Worm (Caenorhabditis elegans) whole organism, L1 larva: Measurements from ENCODE around the gene ceh-48.

Experiments
- Y116A8C.19 ChIP-seq: sonication (generic microtip); optimal IDR thresholded peaks from 2 replicates; lab custom pipeline; 2016; ENCODE audit warnings: missing compliant biosample characterization, missing genetic modification characterization, borderline replicate concordance
- aha-1 ChIP-seq: fragments of 150-350 bp; optimal IDR thresholded peaks from 2 replicates; lab custom pipeline; 2014; ENCODE audit warnings: missing biosample characterization, missing genetic modification characterization
- alr-1 ChIP-seq: fragments of 200-800 bp; sonication (Bioruptor generic); optimal IDR thresholded peaks from 2 replicates; lab custom pipeline; 2018; ENCODE audit warnings: borderline replicate concordance, mild to moderate bottlenecking, missing genetic modification characterization, missing compliant biosample characterization
- aly-2 ChIP-seq: fragments of 150-350 bp; optimal IDR thresholded peaks from 2 replicates; lab custom pipeline; 2014; ENCODE audit warnings: missing biosample characterization, missing genetic modification characterization
- blmp-1 ChIP-seq: fragments of 150-350 bp; optimal IDR thresholded peaks from 2 replicates; lab custom pipeline; 2014; ENCODE audit warnings: missing biosample characterization, missing genetic modification characterization
- ceh-63 ChIP-seq: fragments of 200-800 bp; sonication (Bioruptor generic); optimal IDR thresholded peaks from 2 replicates; lab custom pipeline; 2018; ENCODE audit warnings: mild to moderate bottlenecking, missing genetic modification characterization, missing compliant biosample characterization
- ceh-8 ChIP-seq: fragments of 200-800 bp; sonication (Bioruptor generic); optimal IDR thresholded peaks from 2 replicates; lab custom pipeline; 2018; ENCODE audit warnings: mild to moderate bottlenecking, missing genetic modification characterization, moderate library complexity, missing compliant biosample characterization
- ceh-82 ChIP-seq, 3 experiments: fragments of 150-350 bp in 1 of 3; sonication (generic microtip) in 2 of 3; optimal IDR thresholded peaks; 2 replicates each; lab custom pipeline; 2014 to 2017; ENCODE audit warnings: missing biosample characterization in 3 of 3, missing genetic modification characterization in 3 of 3
- ceh-88 ChIP-seq: fragments of 200-800 bp; sonication (Bioruptor generic); IDR thresholded peaks from 2 replicates; pipeline ENCODE4 v1.3.6; 2022; ENCODE audit warnings: missing genetic modification characterization, missing compliant biosample characterization
- ces-1 ChIP-seq: fragments of 150-350 bp; optimal IDR thresholded peaks from 2 replicates; lab custom pipeline; 2014; ENCODE audit warnings: missing biosample characterization, missing genetic modification reagents, missing genetic modification characterization
- dpl-1 ChIP-seq, 3 experiments: fragments of 150-350 bp in 2 of 3; sonication (generic microtip) in 1 of 3; optimal IDR thresholded peaks; 2 replicates each; lab custom pipeline; 2014 to 2017; ENCODE audit warnings: missing biosample characterization in 3 of 3, missing genetic modification characterization in 3 of 3, missing genetic modification reagents in 3 of 3
- dsc-1 ChIP-seq: sonication (generic microtip); optimal IDR thresholded peaks from 2 replicates; lab custom pipeline; 2016; ENCODE audit warnings: mild to moderate bottlenecking, missing genetic modification characterization, missing compliant biosample characterization
- elt-2 ChIP-seq: sonication (generic microtip); optimal IDR thresholded peaks from 2 replicates; lab custom pipeline; 2016; ENCODE audit warnings: missing genetic modification characterization, mild to moderate bottlenecking, inconsistent platforms, missing compliant biosample characterization, missing genetic modification reagents
- ets-5 ChIP-seq: fragments of 200-800 bp; sonication (Bioruptor generic); IDR thresholded peaks from 2 replicates; pipeline ENCODE4 v1.3.6; 2022; ENCODE audit warnings: missing genetic modification characterization, missing compliant biosample characterization
- fkh-10 ChIP-seq: sonication (generic microtip); optimal IDR thresholded peaks from 2 replicates; lab custom pipeline; 2017; ENCODE audit warnings: missing biosample characterization, missing genetic modification reagents, missing genetic modification characterization
- grh-1 ChIP-seq: fragments of 200-800 bp; sonication (Bioruptor generic); IDR thresholded peaks from 2 replicates; pipeline ENCODE4 v1.3.6; 2022; ENCODE audit warnings: missing genetic modification reagents, missing genetic modification characterization, missing compliant biosample characterization
- hlh-17 ChIP-seq: fragments of 200-800 bp; sonication (Bioruptor generic); optimal IDR thresholded peaks from 2 replicates; lab custom pipeline; 2018; ENCODE audit warnings: missing genetic modification characterization, mild to moderate bottlenecking, missing compliant biosample characterization, moderate library complexity, borderline replicate concordance
- irx-1 ChIP-seq: sonication (generic microtip); optimal IDR thresholded peaks from 2 replicates; lab custom pipeline; 2016; ENCODE audit warnings: missing genetic modification characterization, missing compliant biosample characterization
- lin-14 ChIP-seq: fragments of 200-800 bp; sonication (Bioruptor generic); optimal IDR thresholded peaks from 2 replicates; lab custom pipeline; 2018; ENCODE audit warnings: mild to moderate bottlenecking, missing genetic modification characterization, moderate library complexity, missing compliant biosample characterization
- lin-15B ChIP-seq: fragments of 150-350 bp; sonication (generic microtip); optimal IDR thresholded peaks from 3 replicates; lab custom pipeline; 2014; ENCODE audit warnings: missing biosample characterization, missing genetic modification characterization
- lin-35 ChIP-seq, 2 experiments: fragments of 150-350 bp; optimal IDR thresholded peaks; 2 replicates each; lab custom pipeline; 2014; ENCODE audit warnings: missing biosample characterization in 2 of 2, missing genetic modification characterization in 2 of 2, missing genetic modification reagents in 2 of 2
- mab-9 ChIP-seq: fragments of 200-800 bp; sonication (Bioruptor generic); IDR thresholded peaks from 2 replicates; pipeline ENCODE4 v1.3.6; 2022; ENCODE audit warnings: missing genetic modification reagents, missing genetic modification characterization, missing compliant biosample characterization
- mdl-1 ChIP-seq, 2 experiments: fragments of 150-350 bp; optimal IDR thresholded peaks; 2 replicates each; lab custom pipeline; 2014 to 2017; ENCODE audit warnings: missing biosample characterization in 2 of 2, missing genetic modification characterization in 2 of 2, inconsistent platforms in 1 of 2
- mef-2 ChIP-seq: fragments of 150-350 bp; optimal IDR thresholded peaks from 2 replicates; lab custom pipeline; 2014; ENCODE audit warnings: missing biosample characterization, missing genetic modification characterization
- nhr-19 ChIP-seq: fragments of 200-800 bp; sonication (Bioruptor generic); conservative IDR thresholded peaks from 2 replicates; pipeline ENCODE4 v1.3.6; 2022; ENCODE audit warnings: missing genetic modification characterization, missing compliant biosample characterization
- nhr-20 ChIP-seq: sonication (generic microtip); optimal IDR thresholded peaks from 2 replicates; lab custom pipeline; 2016; ENCODE audit warnings: mild to moderate bottlenecking, missing genetic modification characterization, missing compliant biosample characterization
- nhr-237 ChIP-seq: fragments of 150-350 bp; optimal IDR thresholded peaks from 2 replicates; lab custom pipeline; 2014; ENCODE audit warnings: missing biosample characterization, missing genetic modification characterization
- nhr-28 ChIP-seq: fragments of 150-350 bp; optimal IDR thresholded peaks from 2 replicates; lab custom pipeline; 2014; ENCODE audit warnings: missing biosample characterization, missing genetic modification characterization
- nhr-47 ChIP-seq: sonication (generic microtip); optimal IDR thresholded peaks from 2 replicates; lab custom pipeline; 2016; ENCODE audit warnings: mild to moderate bottlenecking, missing genetic modification characterization, moderate library complexity, missing compliant biosample characterization
- nhr-71 ChIP-seq: sonication (generic microtip); optimal IDR thresholded peaks from 2 replicates; lab custom pipeline; 2016; ENCODE audit warnings: mild to moderate bottlenecking, missing genetic modification characterization, moderate library complexity, missing compliant biosample characterization
- nhr-85 ChIP-seq: sonication (generic microtip); peaks from one replicate; lab custom pipeline; 2016; ENCODE audit warnings: missing genetic modification characterization, inconsistent platforms, missing compliant biosample characterization
- nhr-90 ChIP-seq: sonication (generic microtip); optimal IDR thresholded peaks from 2 replicates; lab custom pipeline; 2016; ENCODE audit warnings: mild to moderate bottlenecking, missing genetic modification characterization, missing compliant biosample characterization; ENCODE audit not compliant: poor library complexity
- pax-3 ChIP-seq: fragments of 200-800 bp; sonication (Bioruptor generic); optimal IDR thresholded peaks from 2 replicates; lab custom pipeline; 2018; ENCODE audit warnings: mild to moderate bottlenecking, missing genetic modification characterization, moderate library complexity, missing compliant biosample characterization
- rnt-1 ChIP-seq: sonication (generic microtip); optimal IDR thresholded peaks from 2 replicates; lab custom pipeline; 2016; ENCODE audit warnings: mild to moderate bottlenecking, missing genetic modification characterization, moderate library complexity, missing compliant biosample characterization
- snpc-4 ChIP-seq: fragments of 150-350 bp; optimal IDR thresholded peaks from 2 replicates; lab custom pipeline; 2014; ENCODE audit warnings: missing biosample characterization, missing genetic modification characterization
- snu-23 ChIP-seq: sonication (generic microtip); optimal IDR thresholded peaks from 2 replicates; lab custom pipeline; 2016; ENCODE audit warnings: missing genetic modification characterization, missing compliant biosample characterization
- sup-37 ChIP-seq: fragments of 200-800 bp; sonication (Bioruptor generic); optimal IDR thresholded peaks from 2 replicates; lab custom pipeline; 2018; ENCODE audit warnings: mild to moderate bottlenecking, missing genetic modification characterization, missing compliant biosample characterization
- unc-130 ChIP-seq: fragments of 150-350 bp; optimal IDR thresholded peaks from 2 replicates; lab custom pipeline; 2017; ENCODE audit warnings: missing biosample characterization, missing genetic modification characterization, inconsistent platforms
- ztf-11 ChIP-seq, 2 experiments: sonication (generic microtip); optimal IDR thresholded peaks; 2 replicates each; lab custom pipeline; 2016 to 2017; ENCODE audit warnings: missing genetic modification characterization in 2 of 2, missing biosample characterization in 1 of 2, missing compliant biosample characterization in 1 of 2
- ztf-4 ChIP-seq: fragments of 150-350 bp; optimal IDR thresholded peaks from 2 replicates; lab custom pipeline; 2014; ENCODE audit warnings: missing biosample characterization, missing genetic modification characterization

The ceh-48 gene

DNA sequence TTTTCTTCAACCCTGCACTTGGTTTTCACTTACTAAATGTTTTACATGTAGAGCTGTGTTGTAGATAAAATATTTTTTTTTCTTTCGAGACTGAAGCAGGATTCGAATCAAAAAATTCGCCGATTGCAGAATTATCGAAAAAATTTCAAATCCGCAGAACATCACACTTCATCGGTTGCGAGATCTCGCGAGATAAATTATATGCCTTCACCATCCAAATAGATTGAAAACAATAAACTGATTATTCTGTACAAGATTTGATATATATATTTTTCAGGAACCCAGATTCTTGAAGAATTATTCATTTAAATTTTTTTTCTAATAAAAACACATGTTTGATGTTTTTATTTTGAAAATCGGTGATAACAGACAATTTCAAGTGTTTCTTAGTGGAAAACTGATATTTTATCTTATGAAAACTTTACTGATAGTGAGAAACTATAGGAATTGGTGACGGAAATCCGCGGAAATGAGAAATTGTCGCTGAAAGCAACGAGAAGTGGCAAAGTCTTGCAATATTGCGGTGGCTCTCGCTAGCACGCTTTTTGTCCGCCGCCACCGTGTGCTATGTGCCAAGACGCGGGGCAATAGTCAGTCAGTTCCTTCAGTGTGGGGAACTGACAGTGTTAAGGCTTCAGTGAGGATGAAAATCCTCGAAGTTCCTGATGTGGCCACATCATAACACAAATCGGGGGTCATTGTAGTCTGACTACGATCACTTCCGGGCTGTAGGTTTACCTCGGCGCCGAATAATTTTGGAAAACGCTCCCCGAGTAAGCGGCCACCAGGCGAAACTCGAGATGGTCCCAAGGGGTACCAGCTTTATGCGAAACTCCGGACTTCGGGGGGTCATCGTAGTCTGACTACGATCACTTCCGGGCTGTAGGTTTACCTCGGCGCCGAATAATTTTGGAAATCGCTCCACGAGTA, 19.3 kb upstream of the ceh-48 start:
- TF ChIP-seq nhr-19 (GFP tag; lab: Robert Waterston, UW), result peak; percentile 41
- peak in 1 of 2 experiments; percentile 21 for TF ChIP-seq lin-35 (GFP tag; optimal IDR thresholded peaks at IDR 0.05; lab: Kevin White, UChicago)
- peak; percentile 2 for TF ChIP-seq elt-2 (tag; lab: Kevin White, UChicago)
- no peak for TF ChIP-seq mab-9 (GFP tag; lab: Robert Waterston, UW)
- no peak for TF ChIP-seq nhr-28 (tag; lab: Kevin White, UChicago)
- peak; percentile 43 for TF ChIP-seq nhr-90
- TF ChIP-seq ceh-82 (tag; optimal IDR thresholded peaks at IDR 0.05; lab: Kevin White, UChicago), result no peak
- no peak for TF ChIP-seq nhr-237 (tag; lab: Kevin White, UChicago)
- no peak for TF ChIP-seq unc-130 (tag; lab: Kevin White, UChicago)
- TF ChIP-seq snpc-4, result peak; percentile 49
- TF ChIP-seq aha-1 (tag; lab: Kevin White, UChicago), result no peak
- TF ChIP-seq ztf-4 (tag; lab: Kevin White, UChicago), result no peak
- no peak for TF ChIP-seq mef-2 (tag; lab: Kevin White, UChicago)
- no peak for TF ChIP-seq ceh-63
- peak; percentile 32 for TF ChIP-seq nhr-20
- TF ChIP-seq snu-23, result peak; percentile 35
- no peak for TF ChIP-seq blmp-1 (tag; lab: Kevin White, UChicago)
- no peak for TF ChIP-seq dsc-1 (tag; lab: Kevin White, UChicago)
- no peak for TF ChIP-seq pax-3
- TF ChIP-seq nhr-71 (tag; lab: Kevin White, UChicago), result peak; percentile 47
- no peak for TF ChIP-seq hlh-17 (GFP tag; lab: Kevin White, UChicago)
- TF ChIP-seq ces-1 (GFP tag; lab: Kevin White, UChicago), result no peak
- no peak for TF ChIP-seq ztf-11 (tag; optimal IDR thresholded peaks at IDR 0.05; lab: Kevin White, UChicago)
- no peak for TF ChIP-seq Y116A8C.19 (tag; lab: Kevin White, UChicago)
- TF ChIP-seq nhr-47 (tag; lab: Kevin White, UChicago), result no peak
- no peak for TF ChIP-seq nhr-85 (tag; lab: Kevin White, UChicago)
- TF ChIP-seq mdl-1 (tag; optimal IDR thresholded peaks at IDR 0.05; lab: Kevin White, UChicago), result no peak
- TF ChIP-seq aly-2 (tag; lab: Kevin White, UChicago), result peak; percentile 74
- no peak for TF ChIP-seq dpl-1 (GFP tag; optimal IDR thresholded peaks at IDR 0.05; lab: Kevin White, UChicago)
- TF ChIP-seq rnt-1 (tag; lab: Kevin White, UChicago), result no peak

DNA sequence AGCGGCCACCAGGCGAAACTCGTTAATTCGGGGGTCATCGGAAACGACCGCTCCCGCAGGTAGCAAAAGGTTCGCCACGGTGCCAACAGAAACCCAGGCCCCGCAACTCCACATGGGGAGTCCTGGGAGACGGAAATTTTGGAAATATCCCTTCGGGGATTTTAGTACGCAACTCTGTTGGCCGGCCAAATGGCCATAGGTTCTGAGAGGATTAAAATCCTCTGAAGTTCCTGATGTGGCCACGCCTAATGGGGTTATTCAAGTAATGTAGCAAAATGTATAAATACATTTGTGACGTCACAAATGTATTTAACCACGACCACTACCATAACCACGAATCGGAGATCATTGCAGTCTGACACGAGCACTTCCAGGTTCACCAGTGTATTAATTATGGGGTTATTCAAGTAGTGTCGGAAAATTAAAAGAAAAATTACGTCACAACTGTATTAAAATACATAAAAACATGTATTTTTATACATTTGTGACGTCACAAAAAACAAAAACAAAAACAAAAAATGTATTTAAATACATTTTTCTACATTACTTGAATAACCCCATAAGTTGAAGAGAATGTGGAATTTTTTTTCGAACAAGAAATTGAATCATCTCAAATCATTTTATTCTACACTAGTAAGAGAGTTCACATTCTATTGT, 18.5 kb upstream of the ceh-48 start:
- TF ChIP-seq pax-3 (no peak), ets-5 (GFP tag; lab: Robert Waterston, UW) (no peak), mab-9 (GFP tag; lab: Robert Waterston, UW) (no peak), lin-15B (tag; lab: Kevin White, UChicago) (no peak), nhr-237 (tag; lab: Kevin White, UChicago) (no peak)

DNA sequence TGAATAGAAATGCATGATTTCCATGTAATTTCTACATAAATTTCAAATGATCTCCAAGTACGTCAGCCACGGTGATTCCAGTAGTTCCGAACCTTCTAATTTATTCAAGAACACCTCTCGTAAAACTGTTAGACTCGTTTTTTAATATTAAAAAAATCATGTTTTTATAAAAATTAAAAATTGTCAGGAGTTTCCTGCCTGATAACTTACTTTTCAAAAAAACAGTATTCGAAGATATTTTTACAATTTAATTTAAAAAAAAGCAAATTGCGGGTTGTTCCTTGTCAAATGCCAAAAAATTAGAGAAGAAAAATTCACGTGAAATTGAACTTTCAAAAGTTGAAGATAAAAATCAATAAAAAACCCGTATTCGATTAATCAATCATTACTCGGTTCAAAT, 16.4 kb upstream of the ceh-48 start, which contains the start of the genes C17H12.3 and C17H12.12:
Gene C17H12.3 (minus strand): TSS at position 101 of the 400 bp plus-strand sequence.
Gene C17H12.12 (plus strand): TSS at position 396 of the 400 bp plus-strand sequence.
- TF ChIP-seq irx-1 (tag; lab: Kevin White, UChicago) (no peak), aly-2 (tag; lab: Kevin White, UChicago) (no peak), alr-1 (tag; lab: Kevin White, UChicago) (no peak), grh-1 (GFP tag; lab: Robert Waterston, UW) (no peak), ets-5 (GFP tag; lab: Robert Waterston, UW) (no peak), sup-37 (no peak), ceh-88 (no peak), fkh-10 (GFP tag; lab: Kevin White, UChicago) (no peak), unc-130 (tag; lab: Kevin White, UChicago) (no peak), ceh-8 (GFP tag; lab: Kevin White, UChicago) (no peak), nhr-71 (tag; lab: Kevin White, UChicago) (no peak), lin-14 (GFP tag; lab: Kevin White, UChicago) (no peak)
